Fruit fly (Drosophila melanogaster) whole organism: ENCODE data around the gene jp.

ENCODE experiments used
- CG8478 ChIP-seq: fragments of >200 bp; optimal IDR thresholded peaks from 2 replicates; lab custom pipeline; 2018; ENCODE audit warnings: inconsistent platforms
- Dll ChIP-seq: fragments of >200 bp; optimal IDR thresholded peaks from 2 replicates; lab custom pipeline; 2017
- EcR ChIP-seq, 2 experiments: fragments of >200 bp; optimal IDR thresholded peaks; 2 replicates each; lab custom pipeline; 2017; ENCODE audit warnings: missing biosample characterization in 2 of 2, missing genetic modification characterization in 2 of 2, missing genetic modification reagents in 2 of 2
- pan ChIP-seq: fragments of >200 bp; optimal IDR thresholded peaks from 2 replicates; lab custom pipeline; 2017
- psq ChIP-seq: fragments of >200 bp; optimal IDR thresholded peaks from 2 replicates; lab custom pipeline; 2017

dm6 chr2L:9567398-9567856 is 877 bp upstream of the jp start:
- no peak for TF ChIP-seq Dll (lab: Kevin White, UChicago)
- TF ChIP-seq CG8478 (lab: Kevin White, UChicago): no peak
- TF ChIP-seq pan (lab: Kevin White, UChicago): no peak
- TF ChIP-seq psq: no peak
- TF ChIP-seq EcR (GFP tag; optimal IDR thresholded peaks at IDR 0.05; lab: Kevin White, UChicago): no peak
